Worm (Caenorhabditis elegans) whole organism, L4/young adult: ENCODE measurements around the gene ZC449.1.

Experiments
- W03F9.2 ChIP-seq: fragments of 150-350 bp; optimal IDR thresholded peaks from 2 replicates; lab custom pipeline; 2014; ENCODE audit warnings: missing biosample characterization, missing genetic modification characterization
- dao-5 ChIP-seq: sonication (generic microtip); optimal IDR thresholded peaks from 2 replicates; lab custom pipeline; 2016; ENCODE audit warnings: missing genotype, missing genetic modification characterization, moderate library complexity, missing compliant biosample characterization
- him-1 ChIP-seq: sonication (generic microtip); optimal IDR thresholded peaks from 2 replicates; lab custom pipeline; 2016; ENCODE audit warnings: missing genotype, missing genetic modification reagents, missing genetic modification characterization, missing compliant biosample characterization

DNA sequence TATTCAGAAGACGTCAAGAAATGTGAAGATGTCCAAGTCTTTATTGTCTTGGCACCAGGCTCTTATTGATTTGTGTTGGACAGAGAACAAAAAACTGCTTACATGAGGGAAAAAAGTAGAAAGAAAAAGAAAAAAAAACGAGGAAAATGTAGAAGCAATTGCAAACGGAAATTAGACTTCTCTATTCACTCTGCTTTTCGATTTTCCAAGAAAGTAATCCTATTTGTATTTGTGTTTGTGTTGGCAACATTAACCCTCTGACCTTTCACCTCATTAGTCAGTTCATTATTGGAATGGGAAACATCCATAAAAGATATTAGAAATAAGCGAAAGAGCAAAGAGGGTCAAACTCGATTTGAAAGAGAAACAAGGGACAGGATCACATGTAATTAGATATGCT is 7.5 kb downstream of the ZC449.1 start:
- TF ChIP-seq him-1 (tag; lab: Kevin White, UChicago): no peak
- no peak for TF ChIP-seq W03F9.2 (tag; lab: Kevin White, UChicago)
- TF ChIP-seq dao-5 (tag; lab: Kevin White, UChicago): no peak
